Worm (Caenorhabditis elegans) whole organism, L4/young adult: ENCODE results near the gene T15B7.8.

Source experiments
- W03F9.2 ChIP-seq: fragments of 150-350 bp; optimal IDR thresholded peaks from 2 replicates; lab custom pipeline; 2014; ENCODE audit warnings: missing biosample characterization, missing genetic modification characterization
- dao-5 ChIP-seq: sonication (generic microtip); optimal IDR thresholded peaks from 2 replicates; lab custom pipeline; 2016; ENCODE audit warnings: missing genotype, missing genetic modification characterization, moderate library complexity, missing compliant biosample characterization
- him-1 ChIP-seq: sonication (generic microtip); optimal IDR thresholded peaks from 2 replicates; lab custom pipeline; 2016; ENCODE audit warnings: missing genotype, missing genetic modification reagents, missing genetic modification characterization, missing compliant biosample characterization

The T15B7.8 gene

DNA sequence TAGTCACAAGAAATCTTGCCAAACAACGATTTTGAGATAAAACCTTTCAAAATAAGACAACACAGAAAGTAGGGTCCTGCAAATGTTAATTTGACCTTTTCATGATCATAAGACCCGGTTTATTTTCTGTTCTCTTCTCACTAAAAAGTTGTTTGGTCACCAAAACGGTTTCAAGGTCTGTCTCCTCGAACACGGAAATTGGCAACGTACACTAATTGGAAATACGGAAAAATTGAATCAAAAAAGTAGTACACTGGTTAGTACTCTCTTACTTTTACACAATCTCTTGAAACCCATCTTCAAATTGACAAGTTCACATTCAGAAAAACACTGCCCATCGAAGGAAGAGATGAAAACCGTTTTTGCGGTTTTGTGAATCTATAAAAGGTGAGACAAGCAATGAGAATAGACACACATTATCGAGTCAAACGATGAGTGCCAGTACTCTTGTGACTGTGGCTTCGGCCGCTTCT lies 9.2 kb downstream of the T15B7.8 start, which contains the start of gene col-142:
col-142 (plus strand) TSS at position 423 of the 473 bp plus-strand sequence.
- TF ChIP-seq dao-5 (tag; lab: Kevin White, UChicago): no peak
- no peak for TF ChIP-seq him-1 (tag; lab: Kevin White, UChicago)

ce11 chrV:6831539-6831938 lies 9.9 kb downstream of the T15B7.8 start:
- no peak for TF ChIP-seq dao-5 (tag; lab: Kevin White, UChicago)
- TF ChIP-seq him-1 (tag; lab: Kevin White, UChicago): no peak
- no peak for TF ChIP-seq W03F9.2 (tag; lab: Kevin White, UChicago)

ce11 chrV:6835242-6835641 lies 13.6 kb downstream of the T15B7.8 start, which contains the start of the genes T15B7.14 and col-143:
Gene T15B7.14 (minus strand): TSS chrV:6835342.
Gene col-143 (plus strand): TSS chrV:6835635.
- no peak for TF ChIP-seq dao-5 (tag; lab: Kevin White, UChicago)
- no peak for TF ChIP-seq W03F9.2 (tag; lab: Kevin White, UChicago)
- no peak for TF ChIP-seq him-1 (tag; lab: Kevin White, UChicago)

DNA sequence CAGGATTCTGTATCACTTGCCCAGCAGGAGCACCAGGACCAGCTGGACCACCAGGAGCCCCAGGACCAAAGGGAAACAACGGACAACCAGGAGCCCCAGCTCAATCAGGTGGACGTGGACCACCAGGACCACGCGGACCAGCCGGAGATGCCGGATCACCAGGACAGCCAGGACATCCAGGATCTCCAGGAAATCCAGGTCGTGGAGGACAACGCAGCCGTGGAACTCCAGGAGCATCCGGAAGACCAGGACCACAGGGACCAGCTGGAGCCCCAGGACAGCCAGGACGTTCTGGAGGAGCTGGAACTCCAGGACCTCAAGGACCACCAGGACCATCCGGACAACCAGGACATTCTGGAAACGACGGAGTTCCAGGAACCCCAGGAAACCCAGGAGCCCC lies 14.4 kb downstream of the T15B7.8 start:
- no peak for TF ChIP-seq dao-5 (tag; lab: Kevin White, UChicago)
- no peak for TF ChIP-seq him-1 (tag; lab: Kevin White, UChicago)
- TF ChIP-seq W03F9.2 (tag; lab: Kevin White, UChicago): no peak

DNA sequence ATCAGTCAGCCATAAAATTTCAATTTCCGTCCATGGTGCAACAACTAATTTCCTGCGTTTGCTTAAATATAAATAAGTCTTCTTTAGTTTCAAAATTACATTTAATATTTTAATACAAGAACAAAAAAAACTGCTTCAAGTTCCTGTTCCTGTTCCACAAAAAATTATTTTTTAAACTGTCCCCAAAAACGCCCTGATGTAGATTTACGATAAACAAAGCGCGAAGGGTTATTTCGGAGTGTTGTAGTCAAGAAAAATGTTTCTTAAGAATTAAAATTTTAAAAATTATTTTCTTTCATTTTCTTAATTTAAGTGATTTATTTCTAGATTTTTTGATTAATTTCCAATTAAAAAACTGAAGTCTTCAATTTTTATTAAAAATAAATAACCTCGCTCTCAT lies 17.0 kb downstream of the T15B7.8 start, which contains the start of gene T15B7.15:
T15B7.15 (minus strand) TSS at position 67 of the 400 bp plus-strand sequence.
- TF ChIP-seq dao-5 (tag; lab: Kevin White, UChicago) (no peak), him-1 (tag; lab: Kevin White, UChicago) (no peak), W03F9.2 (tag; lab: Kevin White, UChicago) (no peak)

DNA sequence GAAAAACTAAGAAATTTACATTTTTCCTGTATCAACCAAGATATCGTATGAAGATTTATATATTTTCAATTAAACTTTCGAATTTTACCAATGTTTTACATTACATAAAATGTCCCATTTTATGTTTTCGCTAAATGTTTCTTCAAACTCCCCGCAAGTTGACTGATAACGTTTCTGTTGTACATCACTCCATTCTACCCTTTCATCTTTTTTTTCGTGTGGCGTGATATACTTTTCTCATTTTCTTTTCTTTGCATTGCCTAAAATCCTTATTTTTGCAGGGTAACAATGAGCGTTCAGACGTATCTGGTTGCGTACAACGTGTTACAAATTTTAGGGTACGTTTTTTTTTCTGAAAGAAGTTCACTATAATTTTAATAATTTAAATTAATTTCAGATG lies 17.4 kb downstream of the T15B7.8 start, which contains the start of gene hpo-8:
hpo-8 (plus strand) TSS at position 282 of the 400 bp plus-strand sequence.
- no peak for TF ChIP-seq W03F9.2 (tag; lab: Kevin White, UChicago)
- no peak for TF ChIP-seq dao-5 (tag; lab: Kevin White, UChicago)
- TF ChIP-seq him-1 (tag; lab: Kevin White, UChicago): no peak

ce11 chrV:6842437-6842836 lies 20.8 kb downstream of the T15B7.8 start, which contains the start of gene T15B7.1:
Gene T15B7.1 (plus strand): TSS chrV:6842737.
- TF ChIP-seq W03F9.2 (tag; lab: Kevin White, UChicago) (no peak), dao-5 (tag; lab: Kevin White, UChicago) (no peak), him-1 (tag; lab: Kevin White, UChicago) (no peak)

DNA sequence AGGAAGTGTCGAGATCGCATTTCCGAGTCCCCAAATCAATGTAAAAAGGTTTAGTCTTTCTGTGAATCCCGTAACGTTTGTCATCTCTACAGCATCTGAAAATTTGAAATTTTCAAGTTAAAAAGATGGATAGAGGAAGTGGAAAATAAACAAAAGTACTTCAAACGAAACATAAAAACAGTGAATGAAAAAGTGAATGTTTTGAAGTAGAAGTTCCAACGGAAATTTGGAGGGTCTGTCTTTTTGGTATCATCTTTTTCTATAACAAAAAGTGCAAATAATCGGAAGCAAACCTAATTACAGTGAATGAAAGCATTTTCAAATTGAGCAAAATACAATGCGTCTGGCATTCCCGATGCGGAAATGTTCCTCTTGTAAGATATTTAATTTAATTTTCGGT lies 24.9 kb downstream of the T15B7.8 start, which contains the start of gene lgc-54:
lgc-54 (minus strand) TSS at position 101 of the 400 bp plus-strand sequence.
- TF ChIP-seq W03F9.2 (tag; lab: Kevin White, UChicago): no peak
- TF ChIP-seq dao-5 (tag; lab: Kevin White, UChicago): no peak
- no peak for TF ChIP-seq him-1 (tag; lab: Kevin White, UChicago)

- TF ChIP-seq him-1 (tag; lab: Kevin White, UChicago) (no peak), dao-5 (tag; lab: Kevin White, UChicago) (no peak), W03F9.2 (tag; lab: Kevin White, UChicago) (no peak)
These were observed 33.1 kb downstream of the T15B7.8 start, which contains the start of gene gpa-10 for ce11 chrV:6854711-6855110. Gene gpa-10 (minus strand): TSS chrV:6854811.

- TF ChIP-seq him-1 (tag; lab: Kevin White, UChicago) (no peak), W03F9.2 (tag; lab: Kevin White, UChicago) (no peak), dao-5 (tag; lab: Kevin White, UChicago) (no peak)
These were observed 48.4 kb downstream of the T15B7.8 start, which contains the start of gene frpr-18 for ce11 chrV:6870004-6870403. Gene frpr-18 (plus strand): TSS chrV:6870304.

- TF ChIP-seq dao-5 (tag; lab: Kevin White, UChicago): no peak
- no peak for TF ChIP-seq him-1 (tag; lab: Kevin White, UChicago)
- TF ChIP-seq W03F9.2 (tag; lab: Kevin White, UChicago): no peak
These were observed 53.1 kb downstream of the T15B7.8 start for ce11 chrV:6874735-6875134.

- TF ChIP-seq him-1 (tag; lab: Kevin White, UChicago) (no peak), W03F9.2 (tag; lab: Kevin White, UChicago) (no peak), dao-5 (tag; lab: Kevin White, UChicago) (no peak)
These were observed 54.2 kb downstream of the T15B7.8 start for ce11 chrV:6875795-6876194.
